Comparison of ENCODE assay signal across 2 fruit fly cellular contexts in the genomic region with DNA sequence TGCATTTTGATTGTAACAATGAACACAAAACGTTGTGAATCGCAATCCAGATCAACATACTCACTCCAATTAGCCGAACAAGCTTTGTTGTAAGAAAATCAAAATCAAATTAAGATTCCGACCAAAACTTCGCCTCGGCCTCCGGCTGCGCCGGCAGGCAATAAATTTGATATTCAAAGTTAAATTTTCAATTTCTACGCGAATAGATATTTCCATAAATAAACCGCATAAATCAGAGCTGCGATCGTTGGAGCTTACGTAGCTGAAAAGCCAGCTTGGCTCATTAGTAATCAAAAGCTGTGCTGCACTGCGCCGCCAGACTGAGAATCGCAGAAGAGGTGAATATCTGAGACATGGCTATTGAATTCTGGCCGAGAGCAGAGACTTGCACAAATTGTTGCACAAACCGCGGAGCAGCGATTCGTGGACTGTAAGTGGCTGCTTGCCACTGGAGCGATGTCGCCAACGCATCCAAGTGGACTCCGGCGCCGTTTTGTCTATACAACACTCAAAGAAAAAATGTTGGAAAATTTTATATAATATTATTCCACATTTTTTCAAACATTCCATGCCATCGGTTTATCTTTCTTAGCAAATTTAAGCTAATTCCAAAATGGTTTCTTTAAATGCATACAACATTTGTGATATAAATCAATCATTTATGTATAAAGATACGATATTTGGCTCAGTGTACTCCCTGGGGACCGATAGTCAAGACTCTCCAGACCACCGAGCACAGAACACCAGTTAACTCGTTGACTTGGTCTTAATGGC.
TF ChIP-seq lines count a peak whose summit lies in the region.

No protein-coding gene starts in this region.

TF ChIP-seq in whole organism, embryonic, 481 proteins besides CTCF, POLR2A, EP300 and RAD21 (continued from another document and continues in another):
- TF ChIP-seq CG18619 (GFP tag; optimal IDR thresholded peaks at IDR 0.05; lab: Kevin White, UChicago) (peak; percentile 3), CG4617 (GFP tag; optimal IDR thresholded peaks at IDR 0.05; lab: Kevin White, UChicago; ENCODE audit: borderline replicate concordance) (no peak), CG1603 (tag; optimal IDR thresholded peaks at IDR 0.05; lab: Kevin White, UChicago) (peak; percentile 39), CG9609 (GFP tag; optimal IDR thresholded peaks at IDR 0.05; lab: Kevin White, UChicago) (no peak), CG13424 (tag; optimal IDR thresholded peaks at IDR 0.05; lab: Kevin White, UChicago) (peak; percentile 46), dpn (GFP tag; optimal IDR thresholded peaks at IDR 0.05; lab: Kevin White, UChicago) (peak in 1 of 2 experiments; percentile 19), Tbp (GFP tag; optimal IDR thresholded peaks at IDR 0.05; lab: Kevin White, UChicago) (no peak), vnd (GFP tag; IDR thresholded peaks at IDR 0.05; lab: Robert Waterston, UW; ENCODE audit: partially characterized antibody) (no peak), ranshi (GFP tag; IDR thresholded peaks at IDR 0.05; lab: Robert Waterston, UW) (0 out of 2 replicates have a peak, but pooled peaks have one; percentile 35), da (GFP tag; optimal IDR thresholded peaks at IDR 0.05; lab: Kevin White, UChicago) (no peak), cg (GFP tag; optimal IDR thresholded peaks at IDR 0.05; lab: Kevin White, UChicago) (no peak), ro (GFP tag; IDR thresholded peaks at IDR 0.05; lab: Robert Waterston, UW) (no peak), pnt (GFP tag; optimal IDR thresholded peaks at IDR 0.05; lab: Kevin White, UChicago) (no peak), lab (GFP tag; optimal IDR thresholded peaks at IDR 0.05; lab: Kevin White, UChicago) (peak; percentile 55), dysf (GFP tag; IDR thresholded peaks at IDR 0.05; lab: Robert Waterston, UW) (peak; percentile 70), CG9437 (GFP tag; optimal IDR thresholded peaks at IDR 0.05; lab: Kevin White, UChicago) (peak; percentile 35), CG3281 (GFP tag; optimal IDR thresholded peaks at IDR 0.05; lab: Kevin White, UChicago) (peak; percentile 29), CG12659 (GFP tag; optimal IDR thresholded peaks at IDR 0.05; lab: Kevin White, UChicago) (peak; percentile 9), CG33213 (GFP tag; optimal IDR thresholded peaks at IDR 0.05; lab: Kevin White, UChicago) (no peak), CG12942 (GFP tag; optimal IDR thresholded peaks at IDR 0.05; lab: Kevin White, UChicago) (no peak), CG18262 (tag; optimal IDR thresholded peaks at IDR 0.05; lab: Kevin White, UChicago) (peak; percentile 70), sim (GFP tag; IDR thresholded peaks at IDR 0.05; lab: Robert Waterston, UW) (no peak), NfI (GFP tag; optimal IDR thresholded peaks at IDR 0.05; lab: Kevin White, UChicago) (peak; percentile 20), Spps (tag; optimal IDR thresholded peaks at IDR 0.05; lab: Kevin White, UChicago) (peak; percentile 22), Vsx1 (GFP tag; optimal IDR thresholded peaks at IDR 0.05; lab: Kevin White, UChicago) (no peak), CG6272 (GFP tag; IDR thresholded peaks at IDR 0.05; lab: Robert Waterston, UW) (no peak), CG17186 (GFP tag; optimal IDR thresholded peaks at IDR 0.05; lab: Kevin White, UChicago) (no peak), Rx (GFP tag; IDR thresholded peaks at IDR 0.05; lab: Robert Waterston, UW) (no peak), nau (GFP tag; optimal IDR thresholded peaks at IDR 0.05; lab: Kevin White, UChicago) (peak; percentile 38), jumu (GFP tag; optimal IDR thresholded peaks at IDR 0.05; lab: Kevin White, UChicago) (no peak), MBD-R2 (GFP tag; IDR thresholded peaks at IDR 0.05; lab: Robert Waterston, UW) (no peak), CG30403 (GFP tag; optimal IDR thresholded peaks at IDR 0.05; lab: Kevin White, UChicago) (peak; percentile 50), lola (GFP tag; optimal IDR thresholded peaks at IDR 0.05; lab: Kevin White, UChicago) (peak in 1 of 3 experiments; percentile 48), MESR4 (GFP tag; optimal IDR thresholded peaks at IDR 0.05; lab: Kevin White, UChicago) (no peak), odd (GFP tag; optimal IDR thresholded peaks at IDR 0.05; lab: Kevin White, UChicago) (peak; percentile 15), CG9932 (GFP tag; IDR thresholded peaks at IDR 0.05; lab: Robert Waterston, UW) (no peak), Xrp1 (GFP tag; IDR thresholded peaks at IDR 0.05; lab: Robert Waterston, UW) (0 out of 2 replicates have a peak, but pooled peaks have one; percentile 49), nerfin-1 (tag; optimal IDR thresholded peaks at IDR 0.05; lab: Kevin White, UChicago) (no peak), ara (GFP tag; IDR thresholded peaks at IDR 0.05; lab: Robert Waterston, UW) (peak; percentile 56; the same call in 1 of the 2 replicates), her (GFP tag; optimal IDR thresholded peaks at IDR 0.05; lab: Kevin White, UChicago) (no peak), CG16863 (GFP tag; optimal IDR thresholded peaks at IDR 0.05; lab: Kevin White, UChicago) (peak; percentile 23), Hsf (GFP tag; optimal IDR thresholded peaks at IDR 0.05; lab: Kevin White, UChicago) (peak; percentile 3), CG10209 (GFP tag; optimal IDR thresholded peaks at IDR 0.05; lab: Kevin White, UChicago) (peak; percentile 18), sob (GFP tag; IDR thresholded peaks at IDR 0.05; lab: Robert Waterston, UW) (no peak), sens (GFP tag; lab: Kevin White, UChicago) (peak; percentile 87), wdn (GFP tag; IDR thresholded peaks at IDR 0.05; lab: Robert Waterston, UW) (no peak), CG11504 (tag; optimal IDR thresholded peaks at IDR 0.05; lab: Kevin White, UChicago) (peak; percentile 74), PHDP (tag; optimal IDR thresholded peaks at IDR 0.05; lab: Kevin White, UChicago) (peak; percentile 38), CG4707 (GFP tag; optimal IDR thresholded peaks at IDR 0.05; lab: Kevin White, UChicago) (peak; percentile 38), Taf1 (GFP tag; IDR thresholded peaks at IDR 0.05; lab: Robert Waterston, UW) (no peak), gem (tag; optimal IDR thresholded peaks at IDR 0.05; lab: Kevin White, UChicago) (peak; percentile 71), CG17612 (GFP tag; IDR thresholded peaks at IDR 0.05; lab: Robert Waterston, UW) (no peak), CG32767 (GFP tag; IDR thresholded peaks at IDR 0.05; lab: Robert Waterston, UW) (peak; percentile 39; the same call in 1 of the 2 replicates), CG15601 (tag; optimal IDR thresholded peaks at IDR 0.05; lab: Kevin White, UChicago) (peak; percentile 50), Fer3 (tag; optimal IDR thresholded peaks at IDR 0.05; lab: Kevin White, UChicago) (peak; percentile 6), CG7556 (GFP tag; optimal IDR thresholded peaks at IDR 0.05; lab: Kevin White, UChicago) (peak; percentile 24), CG10979 (tag; optimal IDR thresholded peaks at IDR 0.05; lab: Kevin White, UChicago) (peak; percentile 81), CG32772 (GFP tag; IDR thresholded peaks at IDR 0.05; lab: Robert Waterston, UW) (peak; percentile 40; the same call in 1 of the 2 replicates), CG8924 (tag; optimal IDR thresholded peaks at IDR 0.05; lab: Kevin White, UChicago) (peak; percentile 49), CG17328 (GFP tag; IDR thresholded peaks at IDR 0.05; lab: Robert Waterston, UW) (peak; percentile 27; the same call in 1 of the 2 replicates), az2 (GFP tag; optimal IDR thresholded peaks at IDR 0.05; lab: Kevin White, UChicago) (peak; percentile 27)

TF ChIP-seq in whole organism, prepupa, 60 proteins besides CTCF, POLR2A, EP300 and RAD21 (continued from another document):
- TF ChIP-seq Ets21C (GFP tag; optimal IDR thresholded peaks at IDR 0.05; lab: Kevin White, UChicago) (no peak), CG6808 (GFP tag; optimal IDR thresholded peaks at IDR 0.05; lab: Kevin White, UChicago) (peak; percentile 84), topi (GFP tag; optimal IDR thresholded peaks at IDR 0.05; lab: Kevin White, UChicago) (no peak), CG6163 (GFP tag; IDR thresholded peaks at IDR 0.05; lab: Robert Waterston, UW) (peak; percentile 85), fd85E (GFP tag; optimal IDR thresholded peaks at IDR 0.05; lab: Kevin White, UChicago) (no peak), CG11762 (GFP tag; optimal IDR thresholded peaks at IDR 0.05; lab: Kevin White, UChicago; ENCODE audit: insufficient read depth) (peak; percentile 41), Eip93F (GFP tag; optimal IDR thresholded peaks at IDR 0.05; lab: Kevin White, UChicago) (no peak), CG8632 (GFP tag; optimal IDR thresholded peaks at IDR 0.05; lab: Kevin White, UChicago) (peak; percentile 37), CG15336 (GFP tag; IDR thresholded peaks at IDR 0.05; lab: Robert Waterston, UW) (peak; percentile 87), CG8119 (GFP tag; IDR thresholded peaks at IDR 0.05; lab: Robert Waterston, UW) (peak; percentile 89), Eip78C (GFP tag; lab: Kevin White, UChicago) (peak; percentile 84), CG10631 (GFP tag; optimal IDR thresholded peaks at IDR 0.05; lab: Kevin White, UChicago) (peak; percentile 77), lz (GFP tag; optimal IDR thresholded peaks at IDR 0.05; lab: Kevin White, UChicago) (no peak), CG3919 (GFP tag; optimal IDR thresholded peaks at IDR 0.05; lab: Kevin White, UChicago) (peak; percentile 82), CG34406 (GFP tag; optimal IDR thresholded peaks at IDR 0.05; lab: Kevin White, UChicago) (peak; percentile 16), CG7368 (GFP tag; optimal IDR thresholded peaks at IDR 0.05; lab: Kevin White, UChicago) (peak; percentile 27), CG6792 (GFP tag; optimal IDR thresholded peaks at IDR 0.05; lab: Kevin White, UChicago) (peak; percentile 19), esn (GFP tag; optimal IDR thresholded peaks at IDR 0.05; lab: Kevin White, UChicago) (no peak), CG3032 (tag; optimal IDR thresholded peaks at IDR 0.05; lab: Kevin White, UChicago) (peak; percentile 81), CG1621 (tag; optimal IDR thresholded peaks at IDR 0.05; lab: Kevin White, UChicago) (peak; percentile 60), CG6854 (GFP tag; optimal IDR thresholded peaks at IDR 0.05; lab: Kevin White, UChicago) (no peak), Sox15 (GFP tag; optimal IDR thresholded peaks at IDR 0.05; lab: Kevin White, UChicago) (no peak), Hr39 (GFP tag; optimal IDR thresholded peaks at IDR 0.05; lab: Kevin White, UChicago) (no peak), net (GFP tag; optimal IDR thresholded peaks at IDR 0.05; lab: Kevin White, UChicago) (peak; percentile 60), Sox14 (GFP tag; optimal IDR thresholded peaks at IDR 0.05; lab: Kevin White, UChicago) (peak; percentile 56), CG9139 (GFP tag; optimal IDR thresholded peaks at IDR 0.05; lab: Kevin White, UChicago) (peak; percentile 62), fd59A (GFP tag; optimal IDR thresholded peaks at IDR 0.05; lab: Kevin White, UChicago) (peak; percentile 69), fkh (GFP tag; optimal IDR thresholded peaks at IDR 0.05; lab: Kevin White, UChicago) (no peak), Smox (GFP tag; optimal IDR thresholded peaks at IDR 0.05; lab: Kevin White, UChicago) (no peak), svp (GFP tag; lab: Kevin White, UChicago) (no peak), dsx (GFP tag; optimal IDR thresholded peaks at IDR 0.05; lab: Kevin White, UChicago; ENCODE audit: poor library complexity, severe bottlenecking) (peak; percentile 82)
